Fruit fly (Drosophila melanogaster): ENCODE measurements around the gene CG13101.

Gene CG13101

DNA sequence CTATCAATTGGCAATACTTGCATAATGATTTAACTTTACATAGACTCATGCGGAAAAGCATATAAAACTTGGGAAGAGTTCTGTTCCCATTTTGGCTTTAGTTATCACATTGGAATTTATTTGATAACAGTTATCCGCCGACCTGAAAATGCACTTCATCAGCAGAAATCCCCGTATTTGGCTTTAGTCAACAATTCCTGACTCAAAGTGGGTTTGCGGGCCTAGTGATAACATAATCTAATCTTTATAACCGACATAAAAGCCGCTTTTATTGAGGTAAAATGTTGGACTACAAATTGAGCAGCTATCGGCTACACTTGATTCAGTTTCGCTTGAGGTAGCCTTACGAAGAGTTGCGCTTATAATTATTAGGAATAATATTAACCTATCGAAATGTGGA lies 25.6 kb upstream of the CG13101 start, which contains the start of gene CG9568 (continued):
- no peak for TF ChIP-seq Hmx (GFP tag; optimal IDR thresholded peaks at IDR 0.05)
- no peak for TF ChIP-seq cg (GFP tag; optimal IDR thresholded peaks at IDR 0.05)
- peak; percentile 2 for TF ChIP-seq Asciz (GFP tag; optimal IDR thresholded peaks at IDR 0.05)
- no peak for TF ChIP-seq CG15514 (GFP tag; optimal IDR thresholded peaks at IDR 0.05)
- TF ChIP-seq Dref (GFP tag; IDR thresholded peaks at IDR 0.05) = no peak
- TF ChIP-seq sug (tag; optimal IDR thresholded peaks at IDR 0.05) = peak; percentile 19
- TF ChIP-seq CG8359 (GFP tag; optimal IDR thresholded peaks at IDR 0.05; ENCODE audit: borderline replicate concordance) = no peak
- no peak for TF ChIP-seq Rfx (GFP tag; IDR thresholded peaks at IDR 0.05)
- TF ChIP-seq sob (GFP tag; IDR thresholded peaks at IDR 0.05) = no peak
- TF ChIP-seq jing (GFP tag; optimal IDR thresholded peaks at IDR 0.05) = no peak
- peak; percentile 6 for TF ChIP-seq odd (GFP tag; optimal IDR thresholded peaks at IDR 0.05)
- no peak for TF ChIP-seq tap (tag; optimal IDR thresholded peaks at IDR 0.05)
- peak; percentile 2 for TF ChIP-seq CG17385 (GFP tag; optimal IDR thresholded peaks at IDR 0.05)
- no peak for TF ChIP-seq Dip2 (GFP tag; IDR thresholded peaks at IDR 0.05)
- TF ChIP-seq corto (GFP tag; optimal IDR thresholded peaks at IDR 0.05) = no peak
- TF ChIP-seq Fer3 (tag; optimal IDR thresholded peaks at IDR 0.05) = no peak
- TF ChIP-seq unpg (GFP tag; optimal IDR thresholded peaks at IDR 0.05) = peak; percentile 5
- TF ChIP-seq ATbp (GFP tag; optimal IDR thresholded peaks at IDR 0.05) = peak; percentile 9
- no peak for TF ChIP-seq Spps (tag; optimal IDR thresholded peaks at IDR 0.05)
- TF ChIP-seq CG4854 (GFP tag; optimal IDR thresholded peaks at IDR 0.05) = no peak
- no peak for TF ChIP-seq Nf-YA (GFP tag; IDR thresholded peaks at IDR 0.05)
- TF ChIP-seq GATAe (GFP tag; conservative IDR thresholded peaks at IDR 0.05) = peak; percentile 37; the same call in 1 of the 2 replicates
- peak; percentile 53 for TF ChIP-seq Med (GFP tag)
- no peak for TF ChIP-seq CG17829 (tag; optimal IDR thresholded peaks at IDR 0.05)
- peak in 1 of 2 experiments; percentile 38 for TF ChIP-seq Pdp1 (GFP tag; optimal IDR thresholded peaks at IDR 0.05)
- TF ChIP-seq CG8765 (GFP tag; IDR thresholded peaks at IDR 0.05) = no peak
- no peak for TF ChIP-seq zf30C (GFP tag; optimal IDR thresholded peaks at IDR 0.05)
- TF ChIP-seq dan (GFP tag; IDR thresholded peaks at IDR 0.05) = no peak
- no peak for TF ChIP-seq CG30403 (GFP tag; optimal IDR thresholded peaks at IDR 0.05)
- TF ChIP-seq ERR (GFP tag; optimal IDR thresholded peaks at IDR 0.05) = no peak
- no peak for TF ChIP-seq pan (optimal IDR thresholded peaks at IDR 0.05)
- TF ChIP-seq pan (GFP tag; optimal IDR thresholded peaks at IDR 0.05 in 1 of 2, IDR thresholded peaks at IDR 0.05 in 1 of 2) = no peak
- no peak for TF ChIP-seq CG9876 (GFP tag; optimal IDR thresholded peaks at IDR 0.05)
- TF ChIP-seq CG6765 (GFP tag; optimal IDR thresholded peaks at IDR 0.05) = no peak
- TF ChIP-seq sd (tag; optimal IDR thresholded peaks at IDR 0.05) = peak; percentile 80
- TF ChIP-seq stc (GFP tag; IDR thresholded peaks at IDR 0.05) = no peak
- no peak for TF ChIP-seq Neu2 (GFP tag; optimal IDR thresholded peaks at IDR 0.05; ENCODE audit: borderline replicate concordance)
- no peak for TF ChIP-seq CG32767 (GFP tag; IDR thresholded peaks at IDR 0.05)
- TF ChIP-seq bcd (GFP tag; optimal IDR thresholded peaks at IDR 0.05) = no peak
- TF ChIP-seq sqz (GFP tag; optimal IDR thresholded peaks at IDR 0.05) = no peak
- no peak for TF ChIP-seq CG15479 (GFP tag; optimal IDR thresholded peaks at IDR 0.05)
- TF ChIP-seq trem (tag; optimal IDR thresholded peaks at IDR 0.05) = no peak
- TF ChIP-seq maf-S (GFP tag; optimal IDR thresholded peaks at IDR 0.05) = no peak
- no peak for TF ChIP-seq CG14014 (GFP tag; IDR thresholded peaks at IDR 0.05)
- peak; percentile 22 for TF ChIP-seq D19B (GFP tag; optimal IDR thresholded peaks at IDR 0.05)
- no peak for TF ChIP-seq gfzf (GFP tag; optimal IDR thresholded peaks at IDR 0.05)
- TF ChIP-seq CG4424 (GFP tag; optimal IDR thresholded peaks at IDR 0.05) = no peak
- no peak for TF ChIP-seq CG11398 (GFP tag; optimal IDR thresholded peaks at IDR 0.05)
- TF ChIP-seq CG12769 (tag; optimal IDR thresholded peaks at IDR 0.05) = peak; percentile 13
- TF ChIP-seq Optix (GFP tag; IDR thresholded peaks at IDR 0.05) = no peak
- TF ChIP-seq mirr (GFP tag; optimal IDR thresholded peaks at IDR 0.05) = peak; percentile 47
- TF ChIP-seq CG7745 (tag; optimal IDR thresholded peaks at IDR 0.05) = no peak
